Worm (Caenorhabditis elegans) whole organism, early embryonic: ENCODE data around the gene mig-23.

Experiments
- ama-1 ChIP-seq: fragments of 150-350 bp; optimal IDR thresholded peaks from 2 replicates; lab custom pipeline; 2014
- ceh-36 ChIP-seq: sonication (generic microtip); optimal IDR thresholded peaks from 2 replicates; lab custom pipeline; 2016; ENCODE audit warnings: missing genetic modification characterization, inconsistent platforms, missing compliant biosample characterization
- ets-7 ChIP-seq: sonication (generic microtip); optimal IDR thresholded peaks from 2 replicates; lab custom pipeline; 2016; ENCODE audit warnings: missing genotype, missing genetic modification characterization, missing compliant biosample characterization
- scrt-1 ChIP-seq: fragments of 200-800 bp; sonication (Bioruptor generic); IDR thresholded peaks from 2 replicates; pipeline ENCODE4 v1.3.6; 2022; ENCODE audit warnings: missing genetic modification characterization, missing compliant biosample characterization
- tbx-11 ChIP-seq: fragments of 200-800 bp; sonication (Bioruptor generic); IDR thresholded peaks from 2 replicates; pipeline ENCODE4 v1.3.6; 2022; ENCODE audit warnings: missing genetic modification characterization, missing compliant biosample characterization
- tbx-37 ChIP-seq: fragments of 200-800 bp; sonication (Bioruptor generic); conservative IDR thresholded peaks from 2 replicates; pipeline ENCODE4 v1.3.6; 2022; ENCODE audit warnings: missing genetic modification reagents, missing genetic modification characterization, missing compliant biosample characterization

- TF ChIP-seq ama-1 (lab: Kevin White, UChicago) (no peak), scrt-1 (GFP tag; lab: Robert Waterston, UW) (no peak), ets-7 (tag; lab: Kevin White, UChicago) (no peak), ceh-36 (tag; lab: Kevin White, UChicago) (no peak), tbx-11 (GFP tag; lab: Robert Waterston, UW) (no peak), tbx-37 (no peak)
Observed at ce11 chrX:5941325-5941724, 7.3 kb downstream of the mig-23 start.
